Worm (Caenorhabditis elegans): ENCODE data around the gene sre-19.

sre-19 gene

DNA sequence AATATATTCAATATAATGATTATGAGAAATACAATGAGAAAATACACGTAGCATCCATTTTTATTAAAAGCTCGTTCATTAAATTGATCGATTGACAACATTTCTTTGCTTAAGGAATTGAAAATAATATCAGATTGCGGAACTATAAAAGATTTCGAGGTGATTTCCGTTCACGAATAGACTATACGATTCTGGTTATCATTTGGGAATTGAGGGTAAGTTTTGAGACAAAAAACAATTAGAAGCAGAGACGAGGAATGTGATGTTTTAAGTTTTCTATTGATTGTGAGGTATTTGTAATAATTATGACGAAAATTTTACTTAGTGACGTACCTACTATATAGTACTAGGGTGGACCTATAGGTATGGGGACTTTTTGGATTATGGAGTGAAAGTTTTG, at the start of gene sre-19:
Gene sre-19 (minus strand): TSS at position 101 of the 400 bp plus-strand sequence.
- TF ChIP-seq him-1 (tag; optimal IDR thresholded peaks at IDR 0.05) (no peak), W03F9.2 (tag; optimal IDR thresholded peaks at IDR 0.05) (no peak), dao-5 (tag; optimal IDR thresholded peaks at IDR 0.05) (no peak)

DNA sequence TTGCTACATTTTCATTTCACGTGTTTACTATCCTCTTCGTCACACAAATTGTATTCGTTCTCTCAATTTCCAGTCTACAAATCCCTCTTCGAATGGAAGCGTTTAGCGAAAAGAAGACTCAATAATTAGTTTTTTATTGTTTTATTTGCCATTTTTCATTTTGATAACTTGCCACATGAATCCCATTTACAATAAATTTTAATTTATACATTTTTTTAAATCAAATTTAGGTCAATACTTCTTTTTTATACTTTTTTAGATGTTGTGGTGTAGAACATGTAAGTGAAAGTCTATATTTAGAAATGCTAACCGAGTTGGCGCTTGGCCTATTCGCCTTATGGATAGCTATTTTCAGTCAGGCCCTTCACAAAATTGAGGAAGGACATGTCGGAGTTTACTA, 48.9 kb upstream of the sre-19 start, which contains the start of gene erl-1:
Gene erl-1 (plus strand): TSS at position 301 of the 400 bp plus-strand sequence.
- TF ChIP-seq W03F9.2 (tag; optimal IDR thresholded peaks at IDR 0.05) (no peak), him-1 (tag; optimal IDR thresholded peaks at IDR 0.05) (no peak), dao-5 (tag; optimal IDR thresholded peaks at IDR 0.05) (no peak)

DNA sequence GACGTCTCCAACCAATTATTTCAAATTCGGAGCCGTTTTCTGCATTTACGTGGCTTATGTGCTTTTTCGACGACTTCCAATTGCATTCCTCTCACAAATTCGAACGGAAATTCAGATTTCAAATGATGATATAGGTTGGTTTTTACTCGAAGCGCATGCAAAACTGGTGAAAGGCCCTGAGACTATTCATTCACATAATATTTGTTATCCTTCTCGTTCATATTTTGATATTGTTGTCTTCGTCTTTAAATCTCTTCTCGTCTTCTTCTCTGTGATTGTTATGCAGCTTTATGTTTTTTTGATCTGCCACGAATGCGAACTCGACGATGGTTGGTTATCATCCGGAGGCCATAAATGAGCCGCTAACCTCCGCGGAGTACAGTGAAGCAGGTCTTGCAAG, 44.1 kb upstream of the sre-19 start, which contains the start of gene hpo-12:
Gene hpo-12 (plus strand): TSS at position 301 of the 400 bp plus-strand sequence.
- TF ChIP-seq dao-5 (tag; optimal IDR thresholded peaks at IDR 0.05) = no peak
- TF ChIP-seq him-1 (tag; optimal IDR thresholded peaks at IDR 0.05) = no peak
- no peak for TF ChIP-seq W03F9.2 (tag; optimal IDR thresholded peaks at IDR 0.05)

- TF ChIP-seq W03F9.2 (tag; optimal IDR thresholded peaks at IDR 0.05) = peak; percentile 13
- no peak for TF ChIP-seq him-1 (tag; optimal IDR thresholded peaks at IDR 0.05)
Observed at ce11 chrIV:12282157-12282789, 43.5 kb upstream of the sre-19 start, which contains the start of the genes C42C1.12 and C42C1.19. C42C1.12 (minus strand) TSS chrIV:12282207. C42C1.19 (plus strand) TSS chrIV:12282739.

ce11 chrIV:12279340-12279739, 40.6 kb upstream of the sre-19 start, which contains the start of gene ltah-1.1:
ltah-1.1 (plus strand) TSS chrIV:12279622.
- TF ChIP-seq W03F9.2 (tag; optimal IDR thresholded peaks at IDR 0.05) = no peak
- no peak for TF ChIP-seq dao-5 (tag; optimal IDR thresholded peaks at IDR 0.05)
- no peak for TF ChIP-seq him-1 (tag; optimal IDR thresholded peaks at IDR 0.05)

DNA sequence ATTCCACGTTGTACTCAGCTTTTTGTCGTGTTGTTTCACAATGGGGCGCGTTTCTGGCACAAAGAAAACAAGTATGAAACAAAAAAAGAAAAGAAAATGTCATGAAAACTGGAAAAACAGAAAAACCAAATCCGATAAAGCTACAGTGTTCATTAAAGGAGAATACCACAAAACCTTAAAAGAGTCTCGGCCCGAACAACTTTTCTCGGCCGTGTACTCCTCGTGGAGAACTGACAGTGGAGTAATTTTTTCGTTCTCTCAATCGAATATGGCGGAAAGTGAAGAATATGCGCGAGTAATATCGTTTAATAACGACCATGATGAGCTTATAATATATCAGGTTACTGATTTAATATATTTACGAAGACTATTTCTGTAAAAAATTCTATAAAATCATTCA, 39.8 kb upstream of the sre-19 start, which contains the start of the genes tag-335 and vkmt-1:
Gene tag-335 (minus strand): TSS at position 88 of the 400 bp plus-strand sequence.
Gene vkmt-1 (plus strand): TSS at position 219 of the 400 bp plus-strand sequence.
- peak; percentile 40 for TF ChIP-seq W03F9.2 (tag; optimal IDR thresholded peaks at IDR 0.05)
- no peak for TF ChIP-seq him-1 (tag; optimal IDR thresholded peaks at IDR 0.05)

ce11 chrIV:12275892-12276291, 37.1 kb upstream of the sre-19 start, which contains the start of gene vps-8:
vps-8 (minus strand) TSS chrIV:12275992.
- TF ChIP-seq dao-5 (tag; optimal IDR thresholded peaks at IDR 0.05) (no peak), W03F9.2 (tag; optimal IDR thresholded peaks at IDR 0.05) (no peak), him-1 (tag; optimal IDR thresholded peaks at IDR 0.05) (no peak)

DNA sequence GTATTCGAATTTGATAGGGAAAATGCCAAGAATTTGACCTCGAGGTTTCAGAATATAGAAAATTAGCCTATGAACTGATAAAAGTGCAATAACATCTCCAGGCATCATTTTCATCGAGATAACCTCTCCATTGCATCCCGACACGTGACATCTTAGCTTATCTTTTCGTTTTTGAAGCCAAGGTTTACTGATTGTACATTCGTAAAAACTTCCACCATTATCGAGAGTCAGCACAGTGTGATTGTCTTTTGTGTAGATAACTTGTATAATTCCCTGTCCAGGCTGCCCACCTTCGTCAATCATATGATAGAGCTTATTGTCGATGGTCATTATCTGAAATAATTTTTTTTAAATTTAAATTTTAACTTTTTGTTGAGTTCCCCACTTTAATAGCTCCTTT, 35.6 kb upstream of the sre-19 start:
- TF ChIP-seq dao-5 (tag; optimal IDR thresholded peaks at IDR 0.05) (no peak), him-1 (tag; optimal IDR thresholded peaks at IDR 0.05) (no peak), W03F9.2 (tag; optimal IDR thresholded peaks at IDR 0.05) (no peak)

ce11 chrIV:12270392-12270791, 31.6 kb upstream of the sre-19 start, which contains the start of gene C42C1.3:
C42C1.3 (minus strand) TSS chrIV:12270492.
- no peak for TF ChIP-seq W03F9.2 (tag; optimal IDR thresholded peaks at IDR 0.05)
- TF ChIP-seq dao-5 (tag; optimal IDR thresholded peaks at IDR 0.05) = no peak
- TF ChIP-seq him-1 (tag; optimal IDR thresholded peaks at IDR 0.05) = no peak

- TF ChIP-seq W03F9.2 (tag; optimal IDR thresholded peaks at IDR 0.05) (peak; percentile 61), dao-5 (tag; optimal IDR thresholded peaks at IDR 0.05) (no peak), him-1 (tag; optimal IDR thresholded peaks at IDR 0.05) (no peak)
Observed at ce11 chrIV:12268272-12269045, 29.7 kb upstream of the sre-19 start, which contains the start of the genes ppm-1.H and rpl-34. ppm-1.H (minus strand) TSS chrIV:12268322. rpl-34 (plus strand) TSS chrIV:12268995.

ce11 chrIV:12265877-12266276, 27.1 kb upstream of the sre-19 start:
- TF ChIP-seq him-1 (tag; optimal IDR thresholded peaks at IDR 0.05) = no peak
- TF ChIP-seq W03F9.2 (tag; optimal IDR thresholded peaks at IDR 0.05) = no peak
- no peak for TF ChIP-seq dao-5 (tag; optimal IDR thresholded peaks at IDR 0.05)

- TF ChIP-seq W03F9.2 (tag; optimal IDR thresholded peaks at IDR 0.05) (no peak), him-1 (tag; optimal IDR thresholded peaks at IDR 0.05) (no peak), dao-5 (tag; optimal IDR thresholded peaks at IDR 0.05) (no peak)
Observed at ce11 chrIV:12261353-12261752, 22.6 kb upstream of the sre-19 start, which contains the start of gene sre-14. sre-14 (minus strand) TSS chrIV:12261453.

DNA sequence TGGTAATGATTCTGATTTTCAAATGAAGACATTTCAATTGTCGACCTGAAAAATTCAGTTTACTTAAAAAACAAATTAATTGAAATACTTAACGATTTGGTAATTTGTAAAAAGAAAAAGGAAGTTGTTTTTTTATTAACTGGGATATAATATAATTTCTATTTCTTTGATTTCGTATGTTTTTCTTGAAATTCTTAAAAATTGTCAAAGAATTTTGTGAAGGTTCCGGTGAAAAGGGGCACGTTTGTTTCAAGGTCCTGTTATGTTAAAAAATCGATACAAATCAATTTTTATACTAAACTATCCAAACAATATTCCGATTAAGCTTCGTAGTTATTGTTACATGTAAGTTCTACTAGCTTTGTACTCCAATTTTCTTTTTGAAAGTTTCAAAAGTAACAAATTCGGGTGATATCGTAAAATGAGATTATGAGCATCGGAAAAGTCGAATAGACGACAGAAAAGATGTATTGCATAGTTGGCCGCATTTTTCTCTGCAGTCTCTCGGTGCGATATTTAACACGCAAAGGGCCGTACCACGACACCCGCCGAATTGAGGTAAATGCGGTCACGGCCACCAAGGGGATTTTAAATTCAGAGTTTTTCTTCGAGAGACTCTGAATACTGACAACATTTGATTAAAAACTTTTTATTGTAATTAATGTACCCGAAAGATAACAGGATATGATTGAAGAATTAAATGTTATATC, 20.6 kb upstream of the sre-19 start, which contains the start of gene Y39C12A.9:
Gene Y39C12A.9 (minus strand): TSS at position 51 of the 710 bp plus-strand sequence.
- TF ChIP-seq dao-5 (tag; optimal IDR thresholded peaks at IDR 0.05) = no peak
- TF ChIP-seq him-1 (tag; optimal IDR thresholded peaks at IDR 0.05) = no peak
- TF ChIP-seq W03F9.2 (tag; optimal IDR thresholded peaks at IDR 0.05) = no peak
